Worm (Caenorhabditis elegans) whole organism, L4/young adult: ENCODE data around the gene eif-3.D.
A peak's percentile ranks its signal among the peaks of the same experiment; 100 is the strongest.
"Not testable (repeated sequence)": the region's sequence is repeated elsewhere in the genome, so short reads cannot be mapped to it uniquely, and the experiment has no call there.

Experiments
- W03F9.2 ChIP-seq: fragments of 150-350 bp; optimal IDR thresholded peaks from 2 replicates; lab custom pipeline; 2014; ENCODE audit warnings: missing biosample characterization, missing genetic modification characterization
- dao-5 ChIP-seq: sonication (generic microtip); optimal IDR thresholded peaks from 2 replicates; lab custom pipeline; 2016; ENCODE audit warnings: missing genotype, missing genetic modification characterization, moderate library complexity, missing compliant biosample characterization
- him-1 ChIP-seq: sonication (generic microtip); optimal IDR thresholded peaks from 2 replicates; lab custom pipeline; 2016; ENCODE audit warnings: missing genotype, missing genetic modification reagents, missing genetic modification characterization, missing compliant biosample characterization

eif-3.D gene

ce11 chrIII:8996686-8997085, 25.3 kb upstream of the eif-3.D start, which contains the start of gene skat-1:
TSS of gene skat-1 (minus strand) at chrIII:8996786.
- TF ChIP-seq W03F9.2 (no peak), him-1 (no peak), dao-5 (no peak)

ce11 chrIII:8989752-8990151, 18.4 kb upstream of the eif-3.D start, which contains the start of gene R08D7.7:
TSS of gene R08D7.7 (plus strand) at chrIII:8990052.
- TF ChIP-seq dao-5, W03F9.2, him-1: not testable (repeated sequence)

ce11 chrIII:8988544-8988943, 17.2 kb upstream of the eif-3.D start:
- TF ChIP-seq W03F9.2, result no peak
- TF ChIP-seq dao-5, result no peak
- TF ChIP-seq him-1, result no peak

ce11 chrIII:8988061-8988460, 16.7 kb upstream of the eif-3.D start:
- no peak for TF ChIP-seq W03F9.2
- TF ChIP-seq dao-5, result no peak
- no peak for TF ChIP-seq him-1

ce11 chrIII:8986872-8987271, 15.5 kb upstream of the eif-3.D start:
- TF ChIP-seq W03F9.2 (peak; percentile 33), dao-5 (no peak)

- TF ChIP-seq W03F9.2 (no peak), dao-5 (no peak), him-1 (no peak)
Measured at ce11 chrIII:8985965-8986364, 14.6 kb upstream of the eif-3.D start.

ce11 chrIII:8985461-8985860, 14.1 kb upstream of the eif-3.D start:
- TF ChIP-seq him-1 (no peak), W03F9.2 (no peak), dao-5 (no peak)

ce11 chrIII:8984960-8985359, 13.6 kb upstream of the eif-3.D start:
- no peak for TF ChIP-seq W03F9.2
- peak; percentile 32 for TF ChIP-seq him-1

- TF ChIP-seq dao-5 (no peak), him-1 (no peak), W03F9.2 (no peak)
Measured at ce11 chrIII:8984412-8984811, 13.0 kb upstream of the eif-3.D start.

ce11 chrIII:8983811-8984210, 12.4 kb upstream of the eif-3.D start:
- no peak for TF ChIP-seq dao-5

- TF ChIP-seq him-1, result no peak
- no peak for TF ChIP-seq W03F9.2
- TF ChIP-seq dao-5, result no peak
Measured at ce11 chrIII:8983135-8983534, 11.8 kb upstream of the eif-3.D start.

- peak; percentile 55 for TF ChIP-seq W03F9.2
- peak; percentile 51 for TF ChIP-seq him-1
- TF ChIP-seq dao-5, result no peak
Measured at ce11 chrIII:8981847-8982479, 10.6 kb upstream of the eif-3.D start, which contains the start of gene pde-2. TSS of gene pde-2 (minus strand) at chrIII:8981897.

ce11 chrIII:8980892-8981291, 9.5 kb upstream of the eif-3.D start:
- TF ChIP-seq W03F9.2 (no peak), him-1 (no peak), dao-5 (no peak)

ce11 chrIII:8978512-8979352, 7.4 kb upstream of the eif-3.D start:
- TF ChIP-seq W03F9.2 (no peak), him-1 (no peak), dao-5 (no peak)

- TF ChIP-seq him-1 (peak; percentile 7), W03F9.2 (no peak)
Measured at ce11 chrIII:8974835-8975234, 3.5 kb upstream of the eif-3.D start.

- no peak for TF ChIP-seq him-1
- no peak for TF ChIP-seq dao-5
- no peak for TF ChIP-seq W03F9.2
Measured at ce11 chrIII:8973826-8974225, 2.4 kb upstream of the eif-3.D start, which contains the start of gene R08D7.5. TSS of gene R08D7.5 (plus strand) at chrIII:8974126.
